Fruit fly (Drosophila melanogaster): ENCODE data around the gene CG11696.
A peak's percentile ranks its signal among the peaks of the same experiment; 100 is the strongest.

The CG11696 gene

DNA sequence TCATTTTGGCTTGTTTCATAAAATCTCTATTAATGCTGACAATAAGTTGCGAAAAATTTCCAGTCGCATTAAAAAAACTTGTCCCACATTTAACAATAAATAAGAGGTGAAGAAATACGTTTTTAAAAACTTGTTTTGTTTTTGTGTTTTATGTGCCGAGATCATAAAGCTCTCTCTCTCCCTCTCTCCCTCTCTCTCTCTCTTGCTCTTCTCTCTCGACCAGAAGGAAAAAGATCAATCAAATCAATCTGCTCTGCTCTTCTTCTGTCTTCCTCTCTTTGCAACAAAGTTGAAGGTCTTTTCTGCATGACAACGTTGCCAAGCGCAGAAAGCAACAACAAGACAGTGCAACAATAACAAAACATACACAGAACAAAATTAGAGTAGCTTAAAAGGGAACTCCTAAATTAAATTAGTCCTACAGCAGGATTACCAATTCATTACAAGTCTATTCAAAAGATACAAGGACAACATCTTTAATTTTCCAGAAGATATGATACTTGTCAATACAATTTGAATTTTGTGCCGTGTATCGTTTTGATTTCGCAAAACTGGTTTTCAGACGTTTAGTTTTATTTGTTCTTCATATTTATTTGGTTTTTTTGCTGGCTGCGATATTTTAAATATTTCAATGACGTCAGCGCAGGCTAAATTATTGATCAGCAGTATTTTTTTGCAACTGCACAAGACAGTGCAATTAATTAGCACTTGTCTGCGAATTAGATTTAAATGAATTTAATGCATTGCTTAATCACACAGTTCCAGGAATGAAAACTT is 49.3 kb downstream of the CG11696 start (continued):
- TF ChIP-seq MTF-1 (GFP tag; optimal IDR thresholded peaks at IDR 0.05; ENCODE audit: borderline replicate concordance) (peak; percentile 56), ara (GFP tag; IDR thresholded peaks at IDR 0.05) (peak; percentile 35; the same call in 1 of the 2 replicates), Sox102F (GFP tag; optimal IDR thresholded peaks at IDR 0.05) (peak; percentile 79), Oaz (GFP tag; IDR thresholded peaks at IDR 0.05) (peak; percentile 83), dpn (GFP tag; optimal IDR thresholded peaks at IDR 0.05) (peak in 1 of 2 experiments; percentile 73), CG12391 (tag; optimal IDR thresholded peaks at IDR 0.05) (peak; percentile 76), CG15011 (GFP tag; optimal IDR thresholded peaks at IDR 0.05) (peak; percentile 13), CG43689 (GFP tag; IDR thresholded peaks at IDR 0.05) (peak; percentile 59; the same call in 1 of the 2 replicates), Doc2 (GFP tag; IDR thresholded peaks at IDR 0.05) (no peak; the same call in 1 of the 2 replicates), CG31441 (GFP tag; IDR thresholded peaks at IDR 0.05) (peak; percentile 73), CG3163 (GFP tag; optimal IDR thresholded peaks at IDR 0.05) (peak; percentile 59), fd64A (GFP tag; optimal IDR thresholded peaks at IDR 0.05) (no peak), CG9437 (GFP tag; optimal IDR thresholded peaks at IDR 0.05) (peak; percentile 54), CG12299 (tag; optimal IDR thresholded peaks at IDR 0.05) (peak; percentile 45), CG15601 (tag; optimal IDR thresholded peaks at IDR 0.05) (no peak), D19B (GFP tag; optimal IDR thresholded peaks at IDR 0.05) (peak; percentile 2), CG5953 (GFP tag; IDR thresholded peaks at IDR 0.05) (peak; percentile 46; the same call in 1 of the 2 replicates), YL-1 (GFP tag; optimal IDR thresholded peaks at IDR 0.05) (no peak), dysf (GFP tag; IDR thresholded peaks at IDR 0.05) (peak; percentile 85), CG9876 (GFP tag; optimal IDR thresholded peaks at IDR 0.05) (peak; percentile 36), CG14050 (GFP tag; IDR thresholded peaks at IDR 0.05) (peak; percentile 76), CG11085 (GFP tag; IDR thresholded peaks at IDR 0.05) (peak; percentile 59; the same call in 1 of the 2 replicates), CG2875 (GFP tag; optimal IDR thresholded peaks at IDR 0.05) (no peak), mirr (GFP tag; optimal IDR thresholded peaks at IDR 0.05) (peak; percentile 57), bbx (GFP tag; IDR thresholded peaks at IDR 0.05; ENCODE audit: partially characterized antibody) (no peak), CG7987 (GFP tag; optimal IDR thresholded peaks at IDR 0.05) (peak; percentile 59), Lim3 (GFP tag; IDR thresholded peaks at IDR 0.05) (no peak), CG6813 (GFP tag; optimal IDR thresholded peaks at IDR 0.05) (no peak), jumu (GFP tag; optimal IDR thresholded peaks at IDR 0.05) (no peak), D19A (tag; optimal IDR thresholded peaks at IDR 0.05) (peak; percentile 37), lbe (GFP tag; optimal IDR thresholded peaks at IDR 0.05) (peak; percentile 95), Bgb (GFP tag; IDR thresholded peaks at IDR 0.05; ENCODE audit: partially characterized antibody) (no peak), croc (GFP tag; conservative IDR thresholded peaks at IDR 0.05) (peak; percentile 42; the same call in 2 of the 3 replicates), lov (optimal IDR thresholded peaks at IDR 0.05) (no peak), lov (GFP tag; IDR thresholded peaks at IDR 0.05) (no peak), PHDP (tag; optimal IDR thresholded peaks at IDR 0.05) (peak; percentile 75), CG1792 (GFP tag; optimal IDR thresholded peaks at IDR 0.05) (peak; percentile 16), row (GFP tag; IDR thresholded peaks at IDR 0.05) (peak; percentile 80), pita (GFP tag; optimal IDR thresholded peaks at IDR 0.05) (no peak), CG10654 (GFP tag; optimal IDR thresholded peaks at IDR 0.05) (peak; percentile 48), cato (GFP tag; optimal IDR thresholded peaks at IDR 0.05; ENCODE audit: borderline replicate concordance) (peak; percentile 36), Adf1 (GFP tag; IDR thresholded peaks at IDR 0.05) (no peak), jing (GFP tag; optimal IDR thresholded peaks at IDR 0.05) (peak; percentile 26), tgo (GFP tag; IDR thresholded peaks at IDR 0.05) (peak; percentile 83), Usf (GFP tag; optimal IDR thresholded peaks at IDR 0.05) (peak; percentile 34), gcm (GFP tag; optimal IDR thresholded peaks at IDR 0.05) (peak; percentile 42), BEAF-32 (GFP tag; optimal IDR thresholded peaks at IDR 0.05) (no peak), CG42726 (GFP tag; IDR thresholded peaks at IDR 0.05; ENCODE audit: partially characterized antibody) (no peak), Dad (GFP tag; optimal IDR thresholded peaks at IDR 0.05) (peak; percentile 65)

All from whole organism, embryonic.